Fruit fly (Drosophila melanogaster) whole organism, embryonic: ENCODE results near the gene srp.

Experiments used
- Awh ChIP-seq: fragments of 200-800 bp; sonication (Bioruptor generic); IDR thresholded peaks from 2 replicates; pipeline ENCODE4, ENCODE4 v1.3.6; 2022; ENCODE audit warnings: missing biosample characterization, missing genetic modification characterization
- Blimp-1 ChIP-seq: fragments of 200-800 bp; sonication (Bioruptor generic); optimal IDR thresholded peaks from 3 replicates; lab custom pipeline; 2018; ENCODE audit warnings: missing biosample characterization, missing genetic modification characterization, mild to moderate bottlenecking, moderate library complexity, missing genetic modification reagents
- CG10209 ChIP-seq: fragments of 200-800 bp; sonication (Bioruptor generic); optimal IDR thresholded peaks from 3 replicates; lab custom pipeline; 2017; ENCODE audit warnings: missing biosample characterization, mild to moderate bottlenecking, missing genetic modification characterization, missing genetic modification reagents
- CG11560 ChIP-seq: fragments of 200-800 bp; sonication (Bioruptor generic); IDR thresholded peaks from 3 replicates; pipeline ENCODE4 v1.3.6; 2022; ENCODE audit warnings: missing biosample characterization, missing genetic modification characterization
- CG12391 ChIP-seq: fragments of 200-800 bp; sonication (Bioruptor generic); optimal IDR thresholded peaks from 3 replicates; lab custom pipeline; 2018; ENCODE audit warnings: missing biosample characterization, mild to moderate bottlenecking, missing genetic modification characterization, moderate library complexity
- CG13287 ChIP-seq: fragments of 200-800 bp; sonication (Bioruptor generic); IDR thresholded peaks from 2 replicates; pipeline ENCODE4 v1.3.6; 2022; ENCODE audit warnings: missing biosample characterization, missing genetic modification characterization; ENCODE audit not compliant: partially characterized antibody
- CG15011 ChIP-seq: fragments of 200-800 bp; sonication (Bioruptor generic); optimal IDR thresholded peaks from 3 replicates; lab custom pipeline; 2018; ENCODE audit warnings: missing biosample characterization, mild to moderate bottlenecking, missing genetic modification characterization
- CG16863 ChIP-seq: fragments of 200-800 bp; sonication (Bioruptor generic); optimal IDR thresholded peaks from 3 replicates; lab custom pipeline; 2016; ENCODE audit warnings: missing biosample characterization, missing genetic modification characterization
- CG17328 ChIP-seq: fragments of 200-800 bp; sonication (Bioruptor generic); IDR thresholded peaks from 2 replicates; pipeline ENCODE4 v1.3.6; 2022; ENCODE audit warnings: missing biosample characterization, missing genetic modification characterization
- CG17385 ChIP-seq: fragments of 200-800 bp; sonication (Bioruptor generic); optimal IDR thresholded peaks from 3 replicates; lab custom pipeline; 2018; ENCODE audit warnings: missing biosample characterization, mild to moderate bottlenecking, missing genetic modification characterization
- CG17568 ChIP-seq: fragments of 200-800 bp; sonication (Bioruptor generic); optimal IDR thresholded peaks from 2 replicates; lab custom pipeline; 2018; ENCODE audit warnings: missing biosample characterization, mild to moderate bottlenecking, missing genetic modification characterization, moderate library complexity
- CG2202 ChIP-seq: fragments of 200-800 bp; sonication (Bioruptor generic); optimal IDR thresholded peaks from 2 replicates; lab custom pipeline; 2018; ENCODE audit warnings: missing biosample characterization, mild to moderate bottlenecking, missing genetic modification characterization
- CG2875 ChIP-seq: fragments of 200-800 bp; sonication (Bioruptor generic); optimal IDR thresholded peaks from 2 replicates; lab custom pipeline; 2017; ENCODE audit warnings: missing biosample characterization, mild to moderate bottlenecking, missing genetic modification characterization, missing genetic modification reagents
- CG30020 ChIP-seq: fragments of 200-800 bp; optimal IDR thresholded peaks from 2 replicates; lab custom pipeline; 2019; ENCODE audit warnings: missing biosample characterization, mild to moderate bottlenecking, missing genetic modification characterization, moderate library complexity
- CG31365 ChIP-seq: fragments of 200-800 bp; sonication (Bioruptor generic); optimal IDR thresholded peaks from 2 replicates; lab custom pipeline; 2018; ENCODE audit warnings: missing biosample characterization, mild to moderate bottlenecking, missing genetic modification characterization
- CG32772 ChIP-seq: fragments of 200-800 bp; sonication (Bioruptor generic); IDR thresholded peaks from 2 replicates; pipeline ENCODE4 v1.3.6; 2022; ENCODE audit warnings: missing biosample characterization, missing genetic modification characterization
- CG3281 ChIP-seq: fragments of 200-800 bp; sonication (Bioruptor generic); optimal IDR thresholded peaks from 3 replicates; lab custom pipeline; 2017; ENCODE audit warnings: missing biosample characterization, mild to moderate bottlenecking, missing genetic modification characterization
- CG33557 ChIP-seq: fragments of 200-800 bp; sonication (Bioruptor generic); optimal IDR thresholded peaks from 2 replicates; lab custom pipeline; 2019; ENCODE audit warnings: missing biosample characterization, mild to moderate bottlenecking, missing genetic modification characterization, moderate library complexity
- CG42726 ChIP-seq: fragments of 200-800 bp; sonication (Bioruptor generic); IDR thresholded peaks from 2 replicates; pipeline ENCODE4 v1.3.6; 2022; ENCODE audit warnings: missing biosample characterization, missing genetic modification characterization; ENCODE audit not compliant: partially characterized antibody
- CG4424 ChIP-seq: fragments of 200-800 bp; sonication (Bioruptor generic); optimal IDR thresholded peaks from 3 replicates; lab custom pipeline; 2016; ENCODE audit warnings: missing biosample characterization, missing genetic modification characterization
- CG6765 ChIP-seq: fragments of 200-800 bp; sonication (Bioruptor generic); optimal IDR thresholded peaks from 3 replicates; lab custom pipeline; 2017; ENCODE audit warnings: missing biosample characterization, mild to moderate bottlenecking, missing genetic modification characterization
- CG7786 ChIP-seq: fragments of 200-800 bp; sonication (Bioruptor generic); optimal IDR thresholded peaks from 2 replicates; lab custom pipeline; 2016; ENCODE audit warnings: missing biosample characterization, missing genetic modification characterization
- CG8290 ChIP-seq, 3 experiments: fragments of 200-800 bp; sonication (Bioruptor generic); optimal IDR thresholded peaks; 2 replicates each; lab custom pipeline; 2016 to 2019; ENCODE audit warnings: missing biosample characterization in 3 of 3, missing genetic modification characterization in 3 of 3, mild to moderate bottlenecking in 2 of 3, moderate library complexity in 1 of 3
- CG8388 ChIP-seq: fragments of 200-800 bp; sonication (Bioruptor generic); optimal IDR thresholded peaks from 2 replicates; lab custom pipeline; 2019; ENCODE audit warnings: missing biosample characterization, mild to moderate bottlenecking, missing genetic modification characterization, moderate library complexity
- CG9817 ChIP-seq: fragments of 200-800 bp; sonication (Bioruptor generic); optimal IDR thresholded peaks from 2 replicates; lab custom pipeline; 2018; ENCODE audit warnings: missing biosample characterization, mild to moderate bottlenecking, missing genetic modification characterization, moderate library complexity
- CkIIα-i1 ChIP-seq: fragments of 200-800 bp; sonication (Bioruptor generic); IDR thresholded peaks from 2 replicates; pipeline ENCODE4 v1.3.6; 2022; ENCODE audit warnings: missing biosample characterization, missing genetic modification characterization
- D ChIP-seq, 2 experiments: fragments of 200-800 bp in 1 of 2; fragments of >200 bp in 1 of 2; sonication (Bioruptor generic) in 1 of 2; optimal IDR thresholded peaks; 2 replicates in 1 of 2; 3 replicates in 1 of 2; lab custom pipeline; 2017; ENCODE audit warnings: mild to moderate bottlenecking in 1 of 2, missing biosample characterization in 1 of 2, missing genetic modification characterization in 1 of 2, missing genetic modification reagents in 1 of 2
- Doc2 ChIP-seq: fragments of 200-800 bp; sonication (Bioruptor generic); IDR thresholded peaks from 2 replicates; pipeline ENCODE4 v1.3.6; 2022; ENCODE audit warnings: missing biosample characterization, missing genetic modification characterization
- Hr3 ChIP-seq: fragments of 200-800 bp; sonication (Bioruptor generic); optimal IDR thresholded peaks from 3 replicates; lab custom pipeline; 2016; ENCODE audit warnings: missing biosample characterization, missing genetic modification characterization
- Xrp1 ChIP-seq: fragments of 200-800 bp; sonication (Bioruptor generic); IDR thresholded peaks from 2 replicates; pipeline ENCODE4 v1.3.6; 2022; ENCODE audit warnings: missing biosample characterization, missing genetic modification characterization
- ab ChIP-seq: fragments of 200-800 bp; sonication (Bioruptor generic); optimal IDR thresholded peaks from 2 replicates; lab custom pipeline; 2016; ENCODE audit warnings: missing biosample characterization, missing genetic modification characterization
- aop ChIP-seq: fragments of 200-800 bp; sonication (Bioruptor generic); IDR thresholded peaks from 2 replicates; pipeline ENCODE4 v1.3.6; 2022; ENCODE audit warnings: missing biosample characterization, missing genetic modification characterization
- bowl ChIP-seq: fragments of 200-800 bp; sonication (Bioruptor generic); IDR thresholded peaks from 2 replicates; pipeline ENCODE4 v1.3.6; 2022; ENCODE audit warnings: missing biosample characterization, missing genetic modification characterization
- bsh ChIP-seq, 2 experiments: fragments of 200-800 bp; sonication (Bioruptor generic); optimal IDR thresholded peaks; 2 replicates each; lab custom pipeline; 2017 to 2018; ENCODE audit warnings: mild to moderate bottlenecking in 2 of 2, missing biosample characterization in 2 of 2, missing genetic modification characterization in 2 of 2, moderate library complexity in 1 of 2
- btn ChIP-seq: fragments of 200-800 bp; sonication (Bioruptor generic); optimal IDR thresholded peaks from 2 replicates; lab custom pipeline; 2016; ENCODE audit warnings: missing biosample characterization, missing genetic modification characterization
- corto ChIP-seq: fragments of 200-800 bp; sonication (Bioruptor generic); optimal IDR thresholded peaks from 2 replicates; lab custom pipeline; 2016; ENCODE audit warnings: missing biosample characterization, mild to moderate bottlenecking, missing genetic modification characterization, moderate library complexity
- croc ChIP-seq: fragments of 200-800 bp; sonication (Bioruptor generic); conservative IDR thresholded peaks from 3 replicates; pipeline ENCODE4 v1.3.6; 2022; ENCODE audit warnings: missing biosample characterization, missing genetic modification characterization
- dan ChIP-seq: fragments of 200-800 bp; sonication (Bioruptor generic); IDR thresholded peaks from 2 replicates; pipeline ENCODE4 v1.3.6; 2022; ENCODE audit warnings: missing biosample characterization, missing genetic modification characterization
- dati ChIP-seq: fragments of 200-800 bp; sonication (Bioruptor generic); IDR thresholded peaks from 2 replicates; pipeline ENCODE4 v1.3.6; 2022; ENCODE audit warnings: missing biosample characterization, missing genetic modification characterization
- fd96Cb ChIP-seq: fragments of 200-800 bp; sonication (Bioruptor generic); optimal IDR thresholded peaks from 2 replicates; lab custom pipeline; 2018; ENCODE audit warnings: missing biosample characterization, mild to moderate bottlenecking, missing genetic modification characterization, moderate library complexity
- hbn ChIP-seq: fragments of 200-800 bp; sonication (Bioruptor generic); IDR thresholded peaks from 2 replicates; pipeline ENCODE4 v1.3.6; 2022; ENCODE audit warnings: missing biosample characterization, missing genetic modification characterization; ENCODE audit not compliant: partially characterized antibody
- her ChIP-seq: fragments of 200-800 bp; sonication (Bioruptor generic); optimal IDR thresholded peaks from 2 replicates; lab custom pipeline; 2016; ENCODE audit warnings: missing biosample characterization, missing genetic modification characterization
- ind ChIP-seq: fragments of 200-800 bp; sonication (Bioruptor generic); optimal IDR thresholded peaks from 3 replicates; lab custom pipeline; 2016; ENCODE audit warnings: missing biosample characterization, missing genetic modification characterization
- kni ChIP-seq: fragments of 200-800 bp; sonication (Bioruptor generic); optimal IDR thresholded peaks from 3 replicates; lab custom pipeline; 2017; ENCODE audit warnings: mild to moderate bottlenecking, missing biosample characterization, missing genetic modification reagents, missing genetic modification characterization
- lmd ChIP-seq: fragments of 200-800 bp; sonication (Bioruptor generic); IDR thresholded peaks from 2 replicates; pipeline ENCODE4 v1.3.6; 2022; ENCODE audit warnings: missing biosample characterization, missing genetic modification characterization
- odd ChIP-seq: fragments of 200-800 bp; sonication (Bioruptor generic); optimal IDR thresholded peaks from 2 replicates; lab custom pipeline; 2017; ENCODE audit warnings: missing biosample characterization, mild to moderate bottlenecking, missing genetic modification characterization
- pfk ChIP-seq: fragments of 200-800 bp; sonication (Bioruptor generic); optimal IDR thresholded peaks from 2 replicates; lab custom pipeline; 2018; ENCODE audit warnings: missing biosample characterization, mild to moderate bottlenecking, missing genetic modification characterization, moderate library complexity
- stwl ChIP-seq: fragments of 200-800 bp; sonication (Bioruptor generic); optimal IDR thresholded peaks from 3 replicates; lab custom pipeline; 2018; ENCODE audit warnings: missing biosample characterization, mild to moderate bottlenecking, missing genetic modification characterization, moderate library complexity
- tio ChIP-seq: fragments of 200-800 bp; sonication (Bioruptor generic); optimal IDR thresholded peaks from 2 replicates; lab custom pipeline; 2017; ENCODE audit warnings: missing biosample characterization, missing genetic modification characterization, inconsistent platforms

srp gene

DNA sequence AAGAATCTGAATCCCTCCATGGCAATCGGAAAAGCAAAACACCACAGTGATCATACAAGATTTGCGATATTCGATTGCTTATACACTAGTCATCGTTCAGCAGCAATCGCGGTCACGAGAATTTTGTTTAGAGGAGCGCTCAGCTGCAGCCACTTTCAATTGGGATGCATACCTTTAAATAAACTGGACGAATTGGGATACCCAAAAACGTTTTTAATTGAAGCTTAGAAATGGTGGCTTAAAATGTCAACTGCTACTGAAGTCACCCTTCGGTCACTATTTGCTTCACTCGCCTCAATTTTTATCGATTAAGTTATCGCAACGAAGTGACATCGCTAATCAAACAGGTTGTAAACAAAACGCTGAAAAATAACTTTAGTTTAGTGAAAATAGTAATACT, 63.4 kb downstream of the srp start, which contains the start of the genes IKKbeta and CG5013 (continued):
- TF ChIP-seq odd (no peak), CG32772 (GFP tag; lab: Robert Waterston, UW) (peak; percentile 36; the same call in 1 of the 2 replicates), her (GFP tag; lab: Kevin White, UChicago) (peak; percentile 43), CG13287 (peak; percentile 85), CG17568 (no peak), CG2875 (no peak), CG42726 (0 out of 2 replicates have a peak, but pooled peaks have one; percentile 39), fd96Cb (no peak), bsh (GFP tag; optimal IDR thresholded peaks at IDR 0.05; lab: Kevin White, UChicago) (peak in 1 of 2 experiments; percentile 11), CG9817 (tag; lab: Kevin White, UChicago) (peak; percentile 61), CG7786 (GFP tag; lab: Kevin White, UChicago) (peak; percentile 67), CG3281 (GFP tag; lab: Kevin White, UChicago) (no peak), corto (no peak), dati (no peak), CG33557 (GFP tag; lab: Kevin White, UChicago) (peak; percentile 38), D (optimal IDR thresholded peaks at IDR 0.05; lab: Kevin White, UChicago) (no peak), D (GFP tag; optimal IDR thresholded peaks at IDR 0.05; lab: Kevin White, UChicago) (no peak), CG10209 (GFP tag; lab: Kevin White, UChicago) (no peak), Blimp-1 (GFP tag; lab: Kevin White, UChicago) (no peak), CG6765 (GFP tag; lab: Kevin White, UChicago) (no peak), dan (GFP tag; lab: Robert Waterston, UW) (no peak), lmd (GFP tag; lab: Robert Waterston, UW) (peak; percentile 33; the same call in 1 of the 2 replicates), stwl (tag; lab: Kevin White, UChicago) (peak; percentile 78), Xrp1 (GFP tag; lab: Robert Waterston, UW) (peak; percentile 41; the same call in 1 of the 2 replicates), aop (GFP tag; lab: Robert Waterston, UW) (no peak), CG31365 (tag; lab: Kevin White, UChicago) (no peak), Hr3 (GFP tag; lab: Kevin White, UChicago) (peak; percentile 6), CG15011 (no peak), pfk (no peak), tio (GFP tag; lab: Kevin White, UChicago) (no peak), Awh (GFP tag; lab: Robert Waterston, UW) (no peak), CG2202 (tag; lab: Kevin White, UChicago) (no peak), CkIIα-i1 (GFP tag; lab: Robert Waterston, UW) (no peak), ind (GFP tag; lab: Kevin White, UChicago) (peak; percentile 49), CG8388 (no peak), hbn (peak; percentile 79), CG11560 (tag; lab: Robert Waterston, UW) (peak; percentile 95), croc (GFP tag; lab: Robert Waterston, UW) (no peak), btn (GFP tag; lab: Kevin White, UChicago) (peak; percentile 22), CG16863 (GFP tag; lab: Kevin White, UChicago) (peak; percentile 43), CG17328 (no peak), CG12391 (tag; lab: Kevin White, UChicago) (peak; percentile 48), CG30020 (tag; lab: Kevin White, UChicago) (peak; percentile 67), ab (GFP tag; lab: Kevin White, UChicago) (no peak), CG4424 (GFP tag; lab: Kevin White, UChicago) (peak; percentile 45), CG17385 (peak; percentile 7), Doc2 (GFP tag; lab: Robert Waterston, UW) (no peak), bowl (no peak), CG8290 (GFP tag; optimal IDR thresholded peaks at IDR 0.05; lab: Kevin White, UChicago) (no peak), CG8290 (tag; optimal IDR thresholded peaks at IDR 0.05; lab: Kevin White, UChicago) (peak in 1 of 2 experiments; percentile 55), kni (no peak)
